Fruit fly (Drosophila melanogaster) whole organism, embryonic: ENCODE measurements around the gene CG17270.
A peak's percentile ranks its signal among the peaks of the same experiment; 100 is the strongest.

ENCODE experiments used
- ATbp ChIP-seq: fragments of 200-800 bp; sonication (Bioruptor generic); optimal IDR thresholded peaks from 2 replicates; lab custom pipeline; 2017; ENCODE audit warnings: missing biosample characterization, mild to moderate bottlenecking, missing genetic modification characterization, missing genetic modification reagents
- Antp ChIP-seq: fragments of 200-800 bp; sonication (Bioruptor generic); optimal IDR thresholded peaks from 3 replicates; lab custom pipeline; 2016; ENCODE audit warnings: missing biosample characterization, missing genetic modification characterization
- Bgb ChIP-seq: fragments of 200-800 bp; sonication (Bioruptor generic); IDR thresholded peaks from 2 replicates; pipeline ENCODE4 v1.3.6; 2022; ENCODE audit warnings: missing biosample characterization, missing genetic modification characterization; ENCODE audit not compliant: partially characterized antibody
- Bteb2 ChIP-seq: fragments of 200-800 bp; sonication (Bioruptor generic); optimal IDR thresholded peaks from 2 replicates; lab custom pipeline; 2016; ENCODE audit warnings: missing biosample characterization, missing genetic modification characterization
- CG10209 ChIP-seq: fragments of 200-800 bp; sonication (Bioruptor generic); optimal IDR thresholded peaks from 3 replicates; lab custom pipeline; 2017; ENCODE audit warnings: missing biosample characterization, mild to moderate bottlenecking, missing genetic modification characterization, missing genetic modification reagents
- CG12744 ChIP-seq: fragments of 200-800 bp; sonication (Bioruptor generic); optimal IDR thresholded peaks from 2 replicates; lab custom pipeline; 2016; ENCODE audit warnings: missing biosample characterization, missing genetic modification characterization
- CG13287 ChIP-seq: fragments of 200-800 bp; sonication (Bioruptor generic); IDR thresholded peaks from 2 replicates; pipeline ENCODE4 v1.3.6; 2022; ENCODE audit warnings: missing biosample characterization, missing genetic modification characterization; ENCODE audit not compliant: partially characterized antibody
- CG1602 ChIP-seq: fragments of 200-800 bp; sonication (Bioruptor generic); optimal IDR thresholded peaks from 3 replicates; lab custom pipeline; 2016; ENCODE audit warnings: missing biosample characterization, missing genetic modification characterization
- CG2199 ChIP-seq: fragments of 200-800 bp; sonication (Bioruptor generic); IDR thresholded peaks from 3 replicates; pipeline ENCODE4 v1.3.6; 2022; ENCODE audit warnings: missing biosample characterization, missing genetic modification characterization
- CG2712 ChIP-seq: fragments of 200-800 bp; optimal IDR thresholded peaks from 3 replicates; lab custom pipeline; 2019; ENCODE audit warnings: missing biosample characterization, mild to moderate bottlenecking, missing genetic modification characterization, moderate library complexity
- CG31224 ChIP-seq: fragments of 200-800 bp; sonication (Bioruptor generic); IDR thresholded peaks from 2 replicates; pipeline ENCODE4 v1.3.6; 2022; ENCODE audit warnings: missing biosample characterization, missing genetic modification characterization
- CG3838 ChIP-seq: fragments of 200-800 bp; sonication (Bioruptor generic); optimal IDR thresholded peaks from 3 replicates; lab custom pipeline; 2016; ENCODE audit warnings: missing biosample characterization, missing genetic modification characterization
- CG3995 ChIP-seq: fragments of 200-800 bp; sonication (Bioruptor generic); optimal IDR thresholded peaks from 3 replicates; lab custom pipeline; 2016; ENCODE audit warnings: missing biosample characterization, missing genetic modification characterization
- CG4404 ChIP-seq: fragments of 200-800 bp; sonication (Bioruptor generic); IDR thresholded peaks from 2 replicates; pipeline ENCODE4 v1.3.6; 2022; ENCODE audit warnings: missing biosample characterization, missing genetic modification characterization
- CG6689 ChIP-seq: fragments of 200-800 bp; sonication (Bioruptor generic); IDR thresholded peaks from 2 replicates; pipeline ENCODE4 v1.3.6; 2022; ENCODE audit warnings: missing biosample characterization, missing genetic modification characterization
- CG6854 ChIP-seq: fragments of 200-800 bp; sonication (Bioruptor generic); optimal IDR thresholded peaks from 3 replicates; lab custom pipeline; 2017; ENCODE audit warnings: missing biosample characterization, mild to moderate bottlenecking, missing genetic modification characterization
- CG7745 ChIP-seq: fragments of 200-800 bp; sonication (Bioruptor generic); optimal IDR thresholded peaks from 2 replicates; lab custom pipeline; 2018; ENCODE audit warnings: missing biosample characterization, mild to moderate bottlenecking, missing genetic modification characterization, moderate library complexity
- CG7963 ChIP-seq: fragments of 200-800 bp; sonication (Bioruptor generic); IDR thresholded peaks from 3 replicates; pipeline ENCODE4 v1.3.6; 2022; ENCODE audit warnings: missing biosample characterization, missing genetic modification characterization; ENCODE audit not compliant: partially characterized antibody
- CG8765 ChIP-seq: fragments of 200-800 bp; sonication (Bioruptor generic); IDR thresholded peaks from 2 replicates; pipeline ENCODE4 v1.3.6; 2022; ENCODE audit warnings: missing biosample characterization, missing genetic modification characterization
- CG9876 ChIP-seq: fragments of 200-800 bp; sonication (Bioruptor generic); optimal IDR thresholded peaks from 2 replicates; lab custom pipeline; 2016; ENCODE audit warnings: missing biosample characterization, missing genetic modification characterization
- CkIIα-i1 ChIP-seq: fragments of 200-800 bp; sonication (Bioruptor generic); IDR thresholded peaks from 2 replicates; pipeline ENCODE4 v1.3.6; 2022; ENCODE audit warnings: missing biosample characterization, missing genetic modification characterization
- CoRest ChIP-seq: fragments of 200-800 bp; sonication (Bioruptor generic); optimal IDR thresholded peaks from 3 replicates; lab custom pipeline; 2018; ENCODE audit warnings: missing biosample characterization, mild to moderate bottlenecking, missing genetic modification characterization, moderate library complexity
- Doc2 ChIP-seq: fragments of 200-800 bp; sonication (Bioruptor generic); IDR thresholded peaks from 2 replicates; pipeline ENCODE4 v1.3.6; 2022; ENCODE audit warnings: missing biosample characterization, missing genetic modification characterization
- Doc3 ChIP-seq: fragments of 200-800 bp; sonication (Bioruptor generic); IDR thresholded peaks from 3 replicates; pipeline ENCODE4 v1.3.6; 2022; ENCODE audit warnings: missing biosample characterization, missing genetic modification characterization; ENCODE audit not compliant: partially characterized antibody
- GATAe ChIP-seq: fragments of 200-800 bp; sonication (Bioruptor generic); conservative IDR thresholded peaks from 2 replicates; pipeline ENCODE4 v1.3.6; 2022; ENCODE audit warnings: missing biosample characterization, missing genetic modification characterization
- Hr51 ChIP-seq, 2 experiments: fragments of 200-800 bp; sonication (Bioruptor generic); optimal IDR thresholded peaks; 2 replicates in 1 of 2; 3 replicates in 1 of 2; lab custom pipeline; 2016 to 2018; ENCODE audit warnings: missing biosample characterization in 2 of 2, missing genetic modification characterization in 2 of 2, mild to moderate bottlenecking in 1 of 2, moderate library complexity in 1 of 2
- NFAT ChIP-seq: fragments of 200-800 bp; sonication (Bioruptor generic); IDR thresholded peaks from 2 replicates; pipeline ENCODE4 v1.3.6; 2022; ENCODE audit warnings: missing biosample characterization, missing genetic modification characterization
- Nf-YB ChIP-seq: fragments of 200-800 bp; sonication (Bioruptor generic); optimal IDR thresholded peaks from 3 replicates; lab custom pipeline; 2019; ENCODE audit warnings: missing biosample characterization, mild to moderate bottlenecking, missing genetic modification characterization, moderate library complexity
- Optix ChIP-seq: fragments of 200-800 bp; sonication (Bioruptor generic); IDR thresholded peaks from 3 replicates; pipeline ENCODE4 v1.3.6; 2022; ENCODE audit warnings: missing biosample characterization, missing genetic modification characterization
- Pdp1 ChIP-seq, 2 experiments: fragments of 200-800 bp; sonication (Bioruptor generic); optimal IDR thresholded peaks; 3 replicates each; lab custom pipeline; 2016; ENCODE audit warnings: missing biosample characterization in 2 of 2, missing genetic modification characterization in 2 of 2, mild to moderate bottlenecking in 1 of 2, moderate library complexity in 1 of 2
- Scr ChIP-seq: fragments of 200-800 bp; sonication (Bioruptor generic); IDR thresholded peaks from 2 replicates; pipeline ENCODE4 v1.3.6; 2022; ENCODE audit warnings: missing biosample characterization, missing genetic modification characterization; ENCODE audit not compliant: partially characterized antibody
- abd-A ChIP-seq: fragments of 200-800 bp; sonication (Bioruptor generic); optimal IDR thresholded peaks from 3 replicates; lab custom pipeline; 2019; ENCODE audit warnings: missing biosample characterization, mild to moderate bottlenecking, missing genetic modification characterization, moderate library complexity
- amos ChIP-seq: fragments of 200-800 bp; sonication (Bioruptor generic); IDR thresholded peaks from 2 replicates; pipeline ENCODE4 v1.3.6; 2022; ENCODE audit warnings: missing biosample characterization, missing genetic modification characterization; ENCODE audit not compliant: partially characterized antibody
- ara ChIP-seq: fragments of 200-800 bp; sonication (Bioruptor generic); IDR thresholded peaks from 2 replicates; pipeline ENCODE4 v1.3.6; 2022; ENCODE audit warnings: missing biosample characterization, missing genetic modification characterization
- bab2 ChIP-seq: fragments of 200-800 bp; sonication (Bioruptor generic); optimal IDR thresholded peaks from 2 replicates; lab custom pipeline; 2016; ENCODE audit warnings: missing biosample characterization, missing genetic modification characterization
- cad ChIP-seq: fragments of >200 bp; optimal IDR thresholded peaks from 2 replicates; lab custom pipeline; 2017; ENCODE audit warnings: missing biosample characterization, missing genetic modification characterization
- cwo ChIP-seq: fragments of 200-800 bp; sonication (Bioruptor generic); optimal IDR thresholded peaks from 3 replicates; lab custom pipeline; 2017; ENCODE audit warnings: missing biosample characterization, missing genetic modification characterization, mild to moderate bottlenecking, moderate library complexity, missing genetic modification reagents
- en ChIP-seq: fragments of 200-800 bp; sonication (Bioruptor generic); optimal IDR thresholded peaks from 2 replicates; lab custom pipeline; 2016; ENCODE audit warnings: missing biosample characterization, missing genetic modification characterization
- hb ChIP-seq: fragments of 200-800 bp; sonication (Bioruptor generic); IDR thresholded peaks from 3 replicates; pipeline ENCODE4 v1.3.6; 2022; ENCODE audit warnings: missing biosample characterization, missing genetic modification characterization; ENCODE audit not compliant: partially characterized antibody
- hbn ChIP-seq: fragments of 200-800 bp; sonication (Bioruptor generic); IDR thresholded peaks from 2 replicates; pipeline ENCODE4 v1.3.6; 2022; ENCODE audit warnings: missing biosample characterization, missing genetic modification characterization; ENCODE audit not compliant: partially characterized antibody
- hth ChIP-seq: fragments of >200 bp; optimal IDR thresholded peaks from 2 replicates; lab custom pipeline; 2017; ENCODE audit warnings: inconsistent platforms
- pan ChIP-seq, 4 experiments: fragments of >200 bp in 3 of 4; fragments of 200-800 bp in 1 of 4; sonication (Bioruptor generic) in 1 of 4; optimal IDR thresholded peaks in 3 of 4; IDR thresholded peaks in 1 of 4; 2 replicates each; pipeline versions ENCODE4 v1.3.6 to Lab custom; 2017 to 2022; ENCODE audit warnings: missing biosample characterization in 2 of 4, missing genetic modification characterization in 2 of 4, mixed read lengths in 1 of 4
- pros ChIP-seq: fragments of 200-800 bp; sonication (Bioruptor generic); optimal IDR thresholded peaks from 3 replicates; lab custom pipeline; 2019; ENCODE audit warnings: missing biosample characterization, mild to moderate bottlenecking, missing genetic modification characterization, moderate library complexity
- rib ChIP-seq: fragments of 200-800 bp; sonication (Bioruptor generic); IDR thresholded peaks from 2 replicates; pipeline ENCODE4 v1.3.6; 2022; ENCODE audit warnings: missing biosample characterization, missing genetic modification characterization
- sug ChIP-seq: fragments of 200-800 bp; optimal IDR thresholded peaks from 2 replicates; lab custom pipeline; 2019; ENCODE audit warnings: missing biosample characterization, mild to moderate bottlenecking, missing genetic modification characterization, moderate library complexity
- tx ChIP-seq: fragments of 200-800 bp; sonication (Bioruptor generic); optimal IDR thresholded peaks from 2 replicates; lab custom pipeline; 2016; ENCODE audit warnings: missing biosample characterization, missing genetic modification characterization
- unpg ChIP-seq: fragments of 200-800 bp; sonication (Bioruptor generic); optimal IDR thresholded peaks from 3 replicates; lab custom pipeline; 2018; ENCODE audit warnings: missing biosample characterization, mild to moderate bottlenecking, missing genetic modification characterization, moderate library complexity
- vnd ChIP-seq: fragments of 200-800 bp; sonication (Bioruptor generic); IDR thresholded peaks from 3 replicates; pipeline ENCODE4 v1.3.6; 2022; ENCODE audit warnings: missing biosample characterization, missing genetic modification characterization; ENCODE audit not compliant: partially characterized antibody
- wdn ChIP-seq: fragments of 200-800 bp; sonication (Bioruptor generic); IDR thresholded peaks from 2 replicates; pipeline ENCODE4 v1.3.6; 2022; ENCODE audit warnings: missing biosample characterization, missing genetic modification characterization
- zfh1 ChIP-seq: fragments of 200-800 bp; sonication (Bioruptor generic); IDR thresholded peaks from 3 replicates; pipeline ENCODE4 v1.3.6; 2022; ENCODE audit warnings: missing biosample characterization, missing genetic modification characterization

CG17270 gene

DNA sequence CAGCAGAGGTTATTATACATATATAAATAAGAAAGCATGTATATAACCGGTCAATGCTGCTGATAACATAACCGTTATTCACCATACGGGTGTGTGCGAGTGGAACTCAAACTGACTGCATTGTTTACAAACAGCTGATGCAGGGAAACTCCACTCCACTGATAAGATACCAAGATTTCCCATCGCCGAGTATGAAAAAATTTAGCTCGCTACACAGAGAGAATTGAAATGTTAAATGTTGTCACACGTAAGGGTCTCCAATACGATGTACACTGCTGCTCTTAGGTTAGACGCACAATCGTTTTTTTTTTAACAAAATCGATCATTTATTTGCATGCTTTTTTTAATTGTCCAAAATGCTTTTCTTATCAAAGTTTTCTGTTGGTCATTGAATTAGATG is 14.9 kb upstream of the CG17270 start (continued):
- peak; percentile 33 for TF ChIP-seq unpg (GFP tag; lab: Kevin White, UChicago)
- TF ChIP-seq Bgb = no peak
- TF ChIP-seq CG12744 (GFP tag; lab: Kevin White, UChicago) = no peak
- no peak for TF ChIP-seq amos (GFP tag; lab: Robert Waterston, UW)
- no peak for TF ChIP-seq CG3838 (GFP tag; lab: Kevin White, UChicago)
- no peak for TF ChIP-seq CG3995 (GFP tag; lab: Kevin White, UChicago)
- TF ChIP-seq rib (GFP tag; lab: Robert Waterston, UW) = no peak
- TF ChIP-seq CG8765 = no peak
- no peak for TF ChIP-seq Nf-YB
- no peak for TF ChIP-seq CG9876 (GFP tag; lab: Kevin White, UChicago)
- TF ChIP-seq ATbp (GFP tag; lab: Kevin White, UChicago) = peak; percentile 10
- no peak for TF ChIP-seq CG4404 (GFP tag; lab: Robert Waterston, UW)
- peak; percentile 40 for TF ChIP-seq tx
- no peak for TF ChIP-seq CG6689 (GFP tag; lab: Robert Waterston, UW)
- no peak for TF ChIP-seq hb (GFP tag; lab: Robert Waterston, UW)
- TF ChIP-seq sug (tag; lab: Kevin White, UChicago) = no peak
- TF ChIP-seq Optix (GFP tag; lab: Robert Waterston, UW) = no peak
- TF ChIP-seq wdn (GFP tag; lab: Robert Waterston, UW) = no peak
- no peak for TF ChIP-seq Doc2 (GFP tag; lab: Robert Waterston, UW)
- no peak for TF ChIP-seq CG31224 (GFP tag; lab: Robert Waterston, UW)
- no peak for TF ChIP-seq hth (lab: Kevin White, UChicago)
- no peak for TF ChIP-seq CG7745 (tag; lab: Kevin White, UChicago)
- no peak for TF ChIP-seq CG7963 (GFP tag; lab: Robert Waterston, UW)
- TF ChIP-seq CoRest (tag; lab: Kevin White, UChicago) = peak; percentile 21
- TF ChIP-seq Antp (GFP tag; lab: Kevin White, UChicago) = no peak
- TF ChIP-seq Bteb2 = no peak
- TF ChIP-seq pan (optimal IDR thresholded peaks at IDR 0.05; lab: Kevin White, UChicago) = no peak
- peak in 1 of 2 experiments; percentile 25 for TF ChIP-seq pan (GFP tag; optimal IDR thresholded peaks at IDR 0.05 in 1 of 2, IDR thresholded peaks at IDR 0.05 in 1 of 2)
- no peak for TF ChIP-seq ara (GFP tag; lab: Robert Waterston, UW)
- TF ChIP-seq Pdp1 (GFP tag; optimal IDR thresholded peaks at IDR 0.05; lab: Kevin White, UChicago) = no peak
- no peak for TF ChIP-seq CkIIα-i1
- TF ChIP-seq zfh1 = no peak
- no peak for TF ChIP-seq CG10209 (GFP tag; lab: Kevin White, UChicago)
- peak; percentile 33 for TF ChIP-seq en
- no peak for TF ChIP-seq pros (GFP tag; lab: Kevin White, UChicago)
- TF ChIP-seq NFAT = no peak
- no peak for TF ChIP-seq cad
- no peak for TF ChIP-seq GATAe (GFP tag; lab: Robert Waterston, UW)
- TF ChIP-seq Hr51 (GFP tag; optimal IDR thresholded peaks at IDR 0.05; lab: Kevin White, UChicago) = peak in 1 of 2 experiments; percentile 29
- no peak for TF ChIP-seq bab2 (GFP tag; lab: Kevin White, UChicago)
- no peak for TF ChIP-seq Doc3 (GFP tag; lab: Robert Waterston, UW)
- TF ChIP-seq cwo (GFP tag; lab: Kevin White, UChicago) = no peak
- TF ChIP-seq abd-A = no peak
- TF ChIP-seq CG6854 (GFP tag; lab: Kevin White, UChicago) = peak; percentile 25
- peak; percentile 18 for TF ChIP-seq CG1602
- no peak for TF ChIP-seq vnd (GFP tag; lab: Robert Waterston, UW)
- TF ChIP-seq Scr (GFP tag; lab: Robert Waterston, UW) = no peak
- TF ChIP-seq hbn (GFP tag; lab: Robert Waterston, UW) = no peak
- peak; percentile 35 for TF ChIP-seq CG2712 (tag; lab: Kevin White, UChicago)
- 0 out of 3 replicates have a peak, but pooled peaks have one; percentile 15 for TF ChIP-seq CG2199
- no peak for TF ChIP-seq CG13287 (GFP tag; lab: Robert Waterston, UW)
